Fruit fly (Drosophila melanogaster): Measurements from ENCODE around the gene CG12539.

DNA sequence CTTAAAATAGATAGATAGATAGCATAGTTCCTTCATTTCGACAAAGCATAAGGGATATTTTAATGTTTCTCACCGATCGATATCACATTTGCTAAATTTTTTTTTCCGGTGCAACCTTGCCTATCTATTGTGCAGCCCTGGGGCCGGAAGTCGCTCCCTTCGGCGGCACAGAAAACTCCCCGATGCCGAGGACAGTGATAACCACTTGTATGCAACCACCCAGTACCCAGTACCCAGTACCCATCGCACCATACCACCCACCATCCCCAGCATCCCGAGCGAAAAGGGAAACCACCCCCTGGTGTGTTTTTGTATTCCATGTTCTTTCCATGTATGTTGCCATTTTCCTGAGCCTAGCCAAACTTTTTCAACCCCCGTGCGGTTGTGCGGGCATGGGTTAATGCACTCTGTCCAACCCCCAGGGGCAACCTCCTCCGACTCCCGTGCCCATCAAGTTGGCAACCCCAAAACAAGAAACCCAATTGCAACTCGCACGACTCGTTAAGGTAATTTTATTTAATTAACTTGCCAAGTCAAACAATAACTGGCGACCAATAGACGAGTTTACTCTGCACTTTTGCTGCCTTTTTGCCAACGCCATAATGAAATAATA, 2.6 kb downstream of the CG12539 start:
- no peak for TF ChIP-seq CG8478 (optimal IDR thresholded peaks at IDR 0.05)
- no peak for TF ChIP-seq CTCF (optimal IDR thresholded peaks at IDR 0.05)
